Worm (Caenorhabditis elegans) whole organism, L3 larva: Measurements from ENCODE around the gene atf-4.

Experiments used
- nhr-11 ChIP-seq: fragments of 150-350 bp; optimal IDR thresholded peaks from 2 replicates; lab custom pipeline; 2014; ENCODE audit warnings: missing biosample characterization, missing genetic modification characterization
- nhr-28 ChIP-seq: fragments of 150-350 bp; optimal IDR thresholded peaks from 2 replicates; lab custom pipeline; 2014; ENCODE audit warnings: missing biosample characterization, missing genetic modification characterization
- zag-1 ChIP-seq: fragments of 150-350 bp; optimal IDR thresholded peaks from 2 replicates; lab custom pipeline; 2014; ENCODE audit warnings: missing biosample characterization, missing genetic modification characterization

DNA sequence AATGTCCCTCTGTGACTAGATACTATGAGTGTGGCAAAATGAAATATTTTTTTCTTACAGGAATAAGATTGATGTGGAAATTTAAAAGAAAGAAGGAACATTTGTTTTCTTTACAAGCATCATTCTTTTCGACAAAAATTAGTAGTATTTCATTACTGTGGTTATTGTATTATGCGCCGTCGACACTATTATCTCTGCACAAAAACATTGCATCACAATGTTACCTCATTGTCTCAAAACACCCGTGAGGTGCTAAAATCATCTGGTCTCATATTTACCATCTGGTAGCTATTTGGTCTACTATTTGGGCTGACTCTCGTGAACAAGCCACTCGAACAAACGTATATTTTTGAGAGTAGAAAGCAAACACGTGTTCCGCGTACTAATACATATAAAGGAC, 51.1 kb downstream of the atf-4 start:
- TF ChIP-seq nhr-11, result no peak
- TF ChIP-seq nhr-28, result no peak
- TF ChIP-seq zag-1, result no peak
